Worm (Caenorhabditis elegans) whole organism, late embryonic: ENCODE measurements around the gene irld-60.

Source experiments
- C08G9.2 ChIP-seq: sonication (generic microtip); optimal IDR thresholded peaks from 2 replicates; lab custom pipeline; 2016; ENCODE audit warnings: mild to moderate bottlenecking, missing genetic modification characterization, moderate library complexity, missing compliant biosample characterization
- C38D4.7 ChIP-seq: fragments of 200-800 bp; sonication (Bioruptor generic); optimal IDR thresholded peaks from 2 replicates; lab custom pipeline; 2018; ENCODE audit warnings: mild to moderate bottlenecking, missing genetic modification characterization, moderate library complexity, missing compliant biosample characterization
- F13H6.1 ChIP-seq: sonication (generic microtip); optimal IDR thresholded peaks from 2 replicates; lab custom pipeline; 2016; ENCODE audit warnings: missing genetic modification characterization, missing compliant biosample characterization
- K02D7.2 ChIP-seq: sonication (generic microtip); optimal IDR thresholded peaks from 2 replicates; lab custom pipeline; 2017; ENCODE audit warnings: mild to moderate bottlenecking, missing genetic modification characterization, missing compliant biosample characterization
- K09A11.1 ChIP-seq: sonication (generic microtip); optimal IDR thresholded peaks from 2 replicates; lab custom pipeline; 2017; ENCODE audit warnings: antibody characterized with exemption, mild to moderate bottlenecking, missing genetic modification characterization, missing compliant biosample characterization; ENCODE audit not compliant: insufficient read depth
- ahr-1 ChIP-seq: sonication (generic microtip); optimal IDR thresholded peaks from 2 replicates; lab custom pipeline; 2016; ENCODE audit warnings: missing genetic modification characterization, missing compliant biosample characterization
- ceh-14 ChIP-seq: sonication (generic microtip); optimal IDR thresholded peaks from 2 replicates; lab custom pipeline; 2016; ENCODE audit warnings: missing genotype, missing genetic modification characterization, missing compliant biosample characterization
- ceh-18 ChIP-seq: sonication (generic microtip); optimal IDR thresholded peaks from 2 replicates; lab custom pipeline; 2016; ENCODE audit warnings: missing genetic modification characterization, missing compliant biosample characterization
- ceh-19 ChIP-seq: fragments of 200-800 bp; sonication (Bioruptor generic); optimal IDR thresholded peaks from 2 replicates; lab custom pipeline; 2018; ENCODE audit warnings: mild to moderate bottlenecking, missing genetic modification characterization, missing compliant biosample characterization
- ceh-2 ChIP-seq: sonication (generic microtip); optimal IDR thresholded peaks from 2 replicates; lab custom pipeline; 2016; ENCODE audit warnings: missing genotype, missing genetic modification characterization, missing compliant biosample characterization
- ceh-22 ChIP-seq: sonication (generic microtip); optimal IDR thresholded peaks from 2 replicates; lab custom pipeline; 2017; ENCODE audit warnings: missing biosample characterization, missing genetic modification characterization
- ceh-24 ChIP-seq: sonication (generic microtip); optimal IDR thresholded peaks from 2 replicates; lab custom pipeline; 2016; ENCODE audit warnings: mild to moderate bottlenecking, missing genetic modification characterization, missing compliant biosample characterization
- ceh-34 ChIP-seq: sonication (generic microtip); optimal IDR thresholded peaks from 2 replicates; lab custom pipeline; 2016; ENCODE audit warnings: mild to moderate bottlenecking, missing genetic modification characterization, missing compliant biosample characterization
- ceh-6 ChIP-seq: fragments of 200-800 bp; sonication (Bioruptor generic); optimal IDR thresholded peaks from 2 replicates; lab custom pipeline; 2018; ENCODE audit warnings: mild to moderate bottlenecking, missing genetic modification characterization, missing compliant biosample characterization
- ceh-9 ChIP-seq: sonication (generic microtip); optimal IDR thresholded peaks from 2 replicates; lab custom pipeline; 2016; ENCODE audit warnings: mild to moderate bottlenecking, missing genetic modification characterization, inconsistent platforms, missing compliant biosample characterization
- dve-1 ChIP-seq: sonication (generic microtip); optimal IDR thresholded peaks from 2 replicates; lab custom pipeline; 2017; ENCODE audit warnings: antibody characterized with exemption, mild to moderate bottlenecking, missing genetic modification characterization, missing compliant biosample characterization
- elt-2 ChIP-seq: sonication (generic microtip); optimal IDR thresholded peaks from 2 replicates; lab custom pipeline; 2016; ENCODE audit warnings: missing genetic modification reagents, missing genetic modification characterization, missing compliant biosample characterization
- ets-4 ChIP-seq: sonication (generic microtip); optimal IDR thresholded peaks from 2 replicates; lab custom pipeline; 2016; ENCODE audit warnings: missing genetic modification characterization, missing compliant biosample characterization
- fax-1 ChIP-seq: sonication (generic microtip); optimal IDR thresholded peaks from 2 replicates; lab custom pipeline; 2016; ENCODE audit warnings: missing genotype, missing genetic modification characterization, missing compliant biosample characterization
- fkh-10 ChIP-seq: fragments of 150-350 bp; optimal IDR thresholded peaks from 2 replicates; lab custom pipeline; 2014; ENCODE audit warnings: missing biosample characterization, missing genetic modification reagents, missing genetic modification characterization
- gmeb-2 ChIP-seq: sonication (generic microtip); optimal IDR thresholded peaks from 2 replicates; lab custom pipeline; 2016; ENCODE audit warnings: missing genetic modification characterization, inconsistent platforms, missing compliant biosample characterization
- hlh-13 ChIP-seq: fragments of 200-800 bp; sonication (Bioruptor generic); optimal IDR thresholded peaks from 2 replicates; lab custom pipeline; 2018; ENCODE audit warnings: mild to moderate bottlenecking, missing genetic modification characterization, missing compliant biosample characterization
- hlh-15 ChIP-seq: sonication (generic microtip); optimal IDR thresholded peaks from 2 replicates; lab custom pipeline; 2016; ENCODE audit warnings: missing genetic modification characterization, missing compliant biosample characterization
- hlh-8 ChIP-seq: sonication (generic microtip); optimal IDR thresholded peaks from 2 replicates; lab custom pipeline; 2016; ENCODE audit warnings: missing genotype, missing genetic modification characterization, missing compliant biosample characterization
- lin-11 ChIP-seq: fragments of 200-800 bp; sonication (Bioruptor generic); optimal IDR thresholded peaks from 2 replicates; lab custom pipeline; 2018; ENCODE audit warnings: mild to moderate bottlenecking, missing genetic modification characterization, missing compliant biosample characterization
- madf-2 ChIP-seq: sonication (generic microtip); optimal IDR thresholded peaks from 2 replicates; lab custom pipeline; 2017; ENCODE audit warnings: missing genetic modification characterization, missing compliant biosample characterization
- nfya-1 ChIP-seq: sonication (generic microtip); optimal IDR thresholded peaks from 2 replicates; lab custom pipeline; 2017; ENCODE audit warnings: missing genetic modification characterization, mild to moderate bottlenecking, missing compliant biosample characterization, antibody characterized with exemption, moderate library complexity
- nhr-232 ChIP-seq: sonication (generic microtip); optimal IDR thresholded peaks from 2 replicates; lab custom pipeline; 2016; ENCODE audit warnings: missing genetic modification characterization, missing compliant biosample characterization
- odd-2 ChIP-seq: sonication (generic microtip); optimal IDR thresholded peaks from 2 replicates; lab custom pipeline; 2017; ENCODE audit warnings: antibody characterized with exemption, mild to moderate bottlenecking, missing genetic modification characterization, missing compliant biosample characterization
- pag-3 ChIP-seq: sonication (generic microtip); optimal IDR thresholded peaks from 2 replicates; lab custom pipeline; 2016; ENCODE audit warnings: missing compliant biosample characterization, missing genetic modification characterization, borderline replicate concordance
- pat-9 ChIP-seq: fragments of 200-800 bp; sonication (Bioruptor generic); optimal IDR thresholded peaks from 2 replicates; lab custom pipeline; 2018; ENCODE audit warnings: mild to moderate bottlenecking, missing genetic modification characterization, moderate library complexity, missing compliant biosample characterization
- ref-2 ChIP-seq: sonication (generic microtip); optimal IDR thresholded peaks from 2 replicates; lab custom pipeline; 2016; ENCODE audit warnings: missing genetic modification characterization, missing compliant biosample characterization
- sox-2 ChIP-seq: fragments of 200-800 bp; sonication (Bioruptor generic); IDR thresholded peaks from 2 replicates; pipeline ENCODE4 v1.3.6; 2022; ENCODE audit warnings: missing genetic modification reagents, missing genetic modification characterization, missing compliant biosample characterization
- sox-4 ChIP-seq: sonication (generic microtip); optimal IDR thresholded peaks from 2 replicates; lab custom pipeline; 2017; ENCODE audit warnings: mild to moderate bottlenecking, missing genetic modification characterization, inconsistent platforms, missing compliant biosample characterization
- tbx-2 ChIP-seq: sonication (generic microtip); optimal IDR thresholded peaks from 2 replicates; lab custom pipeline; 2016; ENCODE audit warnings: missing genetic modification characterization, missing compliant biosample characterization
- tbx-7 ChIP-seq: sonication (generic microtip); optimal IDR thresholded peaks from 2 replicates; lab custom pipeline; 2016; ENCODE audit warnings: missing genotype, missing genetic modification characterization, missing compliant biosample characterization
- unc-3 ChIP-seq, 2 experiments: fragments of 200-800 bp in 1 of 2; sonication (Bioruptor generic) in 1 of 2; sonication (generic microtip) in 1 of 2; conservative IDR thresholded peaks in 1 of 2; optimal IDR thresholded peaks in 1 of 2; 2 replicates each; pipeline versions ENCODE4 v1.3.6 to Lab custom; 2016 to 2022; ENCODE audit warnings: missing compliant biosample characterization in 2 of 2, missing genetic modification characterization in 2 of 2, missing genetic modification reagents in 1 of 2
- unc-42 ChIP-seq: sonication (generic microtip); optimal IDR thresholded peaks from 2 replicates; lab custom pipeline; 2016; ENCODE audit warnings: missing genotype, missing genetic modification characterization, missing compliant biosample characterization
- unc-86 ChIP-seq: sonication (generic microtip); optimal IDR thresholded peaks from 2 replicates; lab custom pipeline; 2016; ENCODE audit warnings: missing genetic modification characterization, missing compliant biosample characterization

The irld-60 gene

DNA sequence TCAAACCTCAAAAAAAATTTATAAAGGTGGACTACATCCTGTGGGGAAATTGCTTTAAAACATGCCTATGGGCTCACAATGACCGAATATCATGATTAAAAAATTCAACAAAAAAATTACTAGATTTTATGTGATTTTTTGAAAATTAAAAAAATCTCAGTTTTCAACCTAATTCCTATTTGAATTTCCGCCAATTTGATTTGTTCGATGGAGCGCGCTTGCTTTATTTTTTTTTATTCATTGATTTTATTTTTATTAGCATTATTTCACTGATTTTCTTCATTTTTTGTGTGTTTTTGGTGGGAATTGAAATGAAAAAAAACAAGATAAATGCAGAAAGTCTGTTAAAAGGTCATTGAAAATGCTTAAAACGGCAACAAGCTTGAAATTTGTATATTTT, 11.8 kb downstream of the irld-60 start:
- TF ChIP-seq nfya-1: no peak
- TF ChIP-seq ets-4 (tag; lab: Kevin White, UChicago): no peak
- TF ChIP-seq C08G9.2 (tag; lab: Kevin White, UChicago): no peak
- TF ChIP-seq ceh-9 (tag; lab: Kevin White, UChicago): no peak
- no peak for TF ChIP-seq pag-3 (tag; lab: Kevin White, UChicago)
- no peak for TF ChIP-seq tbx-7 (tag; lab: Kevin White, UChicago)
- TF ChIP-seq hlh-13 (GFP tag; lab: Kevin White, UChicago): no peak
- TF ChIP-seq unc-42 (tag; lab: Kevin White, UChicago): no peak
- no peak for TF ChIP-seq tbx-2 (tag; lab: Kevin White, UChicago)
- no peak for TF ChIP-seq ceh-22 (tag; lab: Kevin White, UChicago)
- no peak for TF ChIP-seq sox-4 (tag; lab: Kevin White, UChicago)
- TF ChIP-seq ceh-18 (tag; lab: Kevin White, UChicago): no peak
- no peak for TF ChIP-seq F13H6.1 (tag; lab: Kevin White, UChicago)

DNA sequence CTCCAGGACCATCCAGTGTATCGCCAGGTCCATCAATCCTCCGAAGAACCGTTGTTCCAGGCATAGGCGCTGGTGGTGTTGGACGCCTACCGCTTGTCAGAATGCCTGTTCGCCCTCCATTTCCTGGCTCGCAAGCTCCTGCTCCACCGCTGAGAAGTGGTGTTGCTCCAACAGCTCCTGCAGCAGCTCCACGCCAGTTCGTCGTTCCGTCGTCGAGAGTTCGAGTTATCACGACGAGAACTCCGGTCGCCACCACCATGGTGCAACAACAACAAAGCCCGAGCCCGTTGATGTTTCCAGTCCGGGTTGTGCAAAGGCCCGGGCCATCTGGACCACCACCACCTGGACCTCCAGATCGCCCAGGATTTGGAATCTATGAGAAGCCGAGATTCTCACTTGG, 22.6 kb downstream of the irld-60 start:
- no peak for TF ChIP-seq ceh-2 (tag; lab: Kevin White, UChicago)
- no peak for TF ChIP-seq gmeb-2 (tag; lab: Kevin White, UChicago)
- no peak for TF ChIP-seq sox-2 (GFP tag; lab: Robert Waterston, UW)
- TF ChIP-seq hlh-15: no peak
- no peak for TF ChIP-seq unc-86 (tag; lab: Kevin White, UChicago)
- TF ChIP-seq unc-3 (GFP tag; conservative IDR thresholded peaks at IDR 0.05; lab: Robert Waterston, UW): no peak
- TF ChIP-seq unc-3 (tag; optimal IDR thresholded peaks at IDR 0.05; lab: Kevin White, UChicago): no peak
- no peak for TF ChIP-seq nfya-1
- TF ChIP-seq dve-1 (tag; lab: Kevin White, UChicago): no peak
- TF ChIP-seq C38D4.7: no peak
- no peak for TF ChIP-seq ahr-1 (tag; lab: Kevin White, UChicago)
- TF ChIP-seq fkh-10: no peak
- no peak for TF ChIP-seq madf-2 (tag; lab: Kevin White, UChicago)
- no peak for TF ChIP-seq ceh-34 (tag; lab: Kevin White, UChicago)
- no peak for TF ChIP-seq K09A11.1 (tag; lab: Kevin White, UChicago)
- TF ChIP-seq ceh-24 (tag; lab: Kevin White, UChicago): no peak
- no peak for TF ChIP-seq nhr-232
- TF ChIP-seq ceh-22 (tag; lab: Kevin White, UChicago): no peak

DNA sequence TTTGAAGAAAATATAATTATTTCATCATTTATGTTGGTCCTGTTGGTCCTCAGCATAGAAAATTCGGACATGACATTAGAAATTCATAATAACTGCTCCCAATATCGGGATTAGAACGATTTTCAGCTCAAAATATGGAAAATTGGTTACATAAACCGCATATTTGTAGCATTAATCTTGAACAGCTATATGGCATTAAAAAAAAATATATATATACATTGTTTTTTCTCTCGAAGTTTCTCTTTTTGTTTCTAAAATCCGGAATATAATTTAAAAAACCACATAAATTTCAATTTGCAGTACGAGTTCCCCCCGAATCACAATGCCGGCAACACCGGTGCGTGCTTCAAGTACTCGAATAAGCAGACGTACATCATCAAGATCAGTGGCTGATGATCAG, 36.5 kb downstream of the irld-60 start, which contains the start of gene ssl-1:
TSS of gene ssl-1 (plus strand) at position 301 of the 400 bp plus-strand sequence.
- TF ChIP-seq pat-9: no peak
- TF ChIP-seq ceh-14: no peak
- TF ChIP-seq odd-2: no peak
- no peak for TF ChIP-seq nfya-1
- TF ChIP-seq lin-11 (tag; lab: Kevin White, UChicago): no peak
- no peak for TF ChIP-seq ceh-19
- TF ChIP-seq K02D7.2 (tag; lab: Kevin White, UChicago): no peak
- no peak for TF ChIP-seq ceh-6
- TF ChIP-seq ceh-22 (tag; lab: Kevin White, UChicago): no peak
- TF ChIP-seq K09A11.1 (tag; lab: Kevin White, UChicago): no peak
- TF ChIP-seq fax-1 (tag; lab: Kevin White, UChicago): no peak

DNA sequence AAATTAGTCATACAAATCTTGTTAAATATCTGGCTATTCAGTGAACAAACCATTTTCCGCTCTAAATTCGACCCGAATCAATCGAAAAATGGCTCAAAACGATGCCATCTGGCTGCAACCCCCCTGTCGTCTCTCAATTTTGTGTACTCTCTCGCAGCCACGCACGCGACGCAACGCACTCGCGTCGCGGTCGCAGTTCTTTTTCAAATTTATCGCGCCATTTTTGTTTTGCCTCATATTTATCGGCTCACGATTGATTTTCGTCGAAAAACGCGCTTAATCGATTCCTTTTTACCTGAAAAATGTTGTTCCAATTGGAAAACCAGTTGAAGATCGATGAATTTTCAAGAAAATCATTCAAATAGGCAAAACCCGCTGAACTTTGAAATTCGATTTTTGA, 36.9 kb downstream of the irld-60 start:
- TF ChIP-seq hlh-8 (tag; lab: Kevin White, UChicago) (no peak), nfya-1 (peak; percentile 69), K02D7.2 (tag; lab: Kevin White, UChicago) (no peak), ref-2 (tag; lab: Kevin White, UChicago) (no peak), elt-2 (peak; percentile 35)
